Worm (Caenorhabditis elegans) whole organism, midembryonic: ENCODE data around the gene F37A4.4.

ENCODE experiments used
- T22C8.4 ChIP-seq: fragments of 200-800 bp; sonication (Bioruptor generic); IDR thresholded peaks from 2 replicates; pipeline ENCODE4 v1.3.6; 2022; ENCODE audit warnings: missing genetic modification characterization, missing compliant biosample characterization
- flt-1 ChIP-seq: fragments of 200-800 bp; sonication (Bioruptor generic); IDR thresholded peaks from 2 replicates; pipeline ENCODE4 v1.3.6; 2022; ENCODE audit warnings: missing genetic modification characterization, missing compliant biosample characterization
- klf-2 ChIP-seq: fragments of 200-800 bp; sonication (Bioruptor generic); conservative IDR thresholded peaks from 2 replicates; pipeline ENCODE4 v1.3.6; 2022; ENCODE audit warnings: missing genetic modification reagents, missing genetic modification characterization, missing compliant biosample characterization
- med-1 ChIP-seq: sonication (generic microtip); optimal IDR thresholded peaks from 2 replicates; lab custom pipeline; 2017; ENCODE audit warnings: missing genetic modification characterization, mild to moderate bottlenecking, missing compliant biosample characterization, antibody characterized with exemption, missing genetic modification reagents; ENCODE audit not compliant: insufficient read depth
- ref-1 ChIP-seq: fragments of 200-800 bp; sonication (Bioruptor generic); conservative IDR thresholded peaks from 2 replicates; pipeline ENCODE4 v1.3.6; 2022; ENCODE audit warnings: missing genetic modification reagents, missing genetic modification characterization, missing compliant biosample characterization
- ztf-23 ChIP-seq: fragments of 200-800 bp; sonication (Bioruptor generic); IDR thresholded peaks from 2 replicates; pipeline ENCODE4 v1.3.6; 2022; ENCODE audit warnings: missing genetic modification reagents, missing genetic modification characterization, missing compliant biosample characterization

ce11 chrIII:6730185-6730850 lies 17.0 kb downstream of the F37A4.4 start, which contains the start of the genes Y102E9.5 and odr-4:
- TF ChIP-seq klf-2 (GFP tag; lab: Robert Waterston, UW) (no peak), med-1 (GFP tag; lab: Kevin White, UChicago) (no peak), ref-1 (GFP tag; lab: Robert Waterston, UW) (no peak), T22C8.4 (GFP tag; lab: Robert Waterston, UW) (no peak), flt-1 (GFP tag; lab: Robert Waterston, UW) (no peak), ztf-23 (GFP tag; lab: Robert Waterston, UW) (no peak)
